Fruit fly (Drosophila melanogaster): ENCODE results near the gene Sras.

Gene Sras

dm6 chr3L:5565051-5565688 lies 1.6 kb downstream of the Sras start, which contains the start of gene bc10 (continued):
- TF ChIP-seq CG2199 (GFP tag; IDR thresholded peaks at IDR 0.05): no peak
- TF ChIP-seq tap (tag; optimal IDR thresholded peaks at IDR 0.05): no peak
- TF ChIP-seq dati (GFP tag; IDR thresholded peaks at IDR 0.05): no peak
- no peak for TF ChIP-seq emc (GFP tag; optimal IDR thresholded peaks at IDR 0.05)
- TF ChIP-seq CrebB (tag; optimal IDR thresholded peaks at IDR 0.05): no peak
- no peak for TF ChIP-seq gsb-n (tag; optimal IDR thresholded peaks at IDR 0.05)
- no peak for TF ChIP-seq Ada2b (GFP tag; IDR thresholded peaks at IDR 0.05)
- no peak for TF ChIP-seq fd64A (GFP tag; optimal IDR thresholded peaks at IDR 0.05)
- no peak for TF ChIP-seq CG4854 (GFP tag; optimal IDR thresholded peaks at IDR 0.05)
- no peak for TF ChIP-seq dysf (GFP tag; IDR thresholded peaks at IDR 0.05)
- no peak for TF ChIP-seq prd (optimal IDR thresholded peaks at IDR 0.05)
- no peak for TF ChIP-seq prd (GFP tag; IDR thresholded peaks at IDR 0.05)
- no peak for TF ChIP-seq Blimp-1 (GFP tag; optimal IDR thresholded peaks at IDR 0.05)
- TF ChIP-seq Hmr (GFP tag; optimal IDR thresholded peaks at IDR 0.05): no peak
- no peak for TF ChIP-seq otp (GFP tag; IDR thresholded peaks at IDR 0.05)
- no peak for TF ChIP-seq dan (GFP tag; IDR thresholded peaks at IDR 0.05)
- no peak for TF ChIP-seq CG14667 (GFP tag; IDR thresholded peaks at IDR 0.05)
- TF ChIP-seq Hsf (GFP tag; optimal IDR thresholded peaks at IDR 0.05): no peak
- no peak for TF ChIP-seq CG3838 (GFP tag; optimal IDR thresholded peaks at IDR 0.05)
- peak; percentile 72 for TF ChIP-seq CG17186 (GFP tag; optimal IDR thresholded peaks at IDR 0.05)
- no peak for TF ChIP-seq lov (optimal IDR thresholded peaks at IDR 0.05)
- TF ChIP-seq lov (GFP tag; IDR thresholded peaks at IDR 0.05): no peak
- TF ChIP-seq slou (GFP tag; optimal IDR thresholded peaks at IDR 0.05): no peak
- TF ChIP-seq fd96Cb (tag; optimal IDR thresholded peaks at IDR 0.05): no peak
- TF ChIP-seq Atf6 (GFP tag; IDR thresholded peaks at IDR 0.05): no peak
- no peak for TF ChIP-seq H15 (GFP tag; IDR thresholded peaks at IDR 0.05)
- peak; percentile 68; the same call in 1 of the 2 replicates for TF ChIP-seq tna (GFP tag; IDR thresholded peaks at IDR 0.05; ENCODE audit: partially characterized antibody)
- TF ChIP-seq Xbp1 (GFP tag; optimal IDR thresholded peaks at IDR 0.05): no peak
- TF ChIP-seq sug (tag; optimal IDR thresholded peaks at IDR 0.05): peak; percentile 44
- TF ChIP-seq CG12071 (GFP tag; optimal IDR thresholded peaks at IDR 0.05): no peak
- TF ChIP-seq pzg (GFP tag; optimal IDR thresholded peaks at IDR 0.05): peak; percentile 85
- no peak for TF ChIP-seq Bteb2 (GFP tag; optimal IDR thresholded peaks at IDR 0.05)
- no peak for TF ChIP-seq gcm (GFP tag; optimal IDR thresholded peaks at IDR 0.05)
- TF ChIP-seq vfl (GFP tag; optimal IDR thresholded peaks at IDR 0.05): no peak
- TF ChIP-seq HmgD (GFP tag; optimal IDR thresholded peaks at IDR 0.05): no peak
- TF ChIP-seq Atf3 (GFP tag; optimal IDR thresholded peaks at IDR 0.05): no peak
- peak; percentile 30 for TF ChIP-seq CG14710 (tag; optimal IDR thresholded peaks at IDR 0.05)
- no peak for TF ChIP-seq CG17802 (tag; optimal IDR thresholded peaks at IDR 0.05)
- TF ChIP-seq CG1529 (GFP tag; optimal IDR thresholded peaks at IDR 0.05): no peak
- peak; percentile 45 for TF ChIP-seq CG1603 (tag; optimal IDR thresholded peaks at IDR 0.05)
- TF ChIP-seq z (GFP tag; IDR thresholded peaks at IDR 0.05): no peak
- no peak for TF ChIP-seq CG7839 (tag; optimal IDR thresholded peaks at IDR 0.05)
- TF ChIP-seq psq (GFP tag; optimal IDR thresholded peaks at IDR 0.05): no peak
- TF ChIP-seq CG13424 (tag; optimal IDR thresholded peaks at IDR 0.05): no peak
- TF ChIP-seq slp2 (GFP tag; optimal IDR thresholded peaks at IDR 0.05): no peak
- peak; percentile 86 for TF ChIP-seq knrl (GFP tag; IDR thresholded peaks at IDR 0.05; ENCODE audit: partially characterized antibody)
- no peak for TF ChIP-seq Poxn (GFP tag; IDR thresholded peaks at IDR 0.05)
- TF ChIP-seq Tbp (GFP tag; optimal IDR thresholded peaks at IDR 0.05): no peak
- no peak for TF ChIP-seq CG6254 (GFP tag; optimal IDR thresholded peaks at IDR 0.05)
- no peak for TF ChIP-seq CG14014 (GFP tag; IDR thresholded peaks at IDR 0.05)
- no peak for TF ChIP-seq CG11696 (GFP tag; IDR thresholded peaks at IDR 0.05)
- TF ChIP-seq chm (GFP tag; IDR thresholded peaks at IDR 0.05): no peak
